Worm (Caenorhabditis elegans) whole organism, L4 larva: ENCODE data around the gene Y116A8C.27.

ENCODE experiments used
- F37D6.2 ChIP-seq: sonication (generic microtip); optimal IDR thresholded peaks from 2 replicates; lab custom pipeline; 2016; ENCODE audit warnings: mild to moderate bottlenecking, missing genetic modification characterization, missing compliant biosample characterization
- F44E2.7 ChIP-seq: fragments of 200-800 bp; sonication (Bioruptor generic); IDR thresholded peaks from 2 replicates; pipeline ENCODE4 v2.1.2; 2022; ENCODE audit warnings: missing genetic modification characterization, missing compliant biosample characterization
- T20F7.1 ChIP-seq: fragments of 200-800 bp; sonication (Bioruptor generic); optimal IDR thresholded peaks from 2 replicates; lab custom pipeline; 2018; ENCODE audit warnings: mild to moderate bottlenecking, missing genetic modification characterization, missing compliant biosample characterization
- ZK546.5 ChIP-seq, 2 experiments: sonication (generic microtip); optimal IDR thresholded peaks; 2 replicates each; lab custom pipeline; 2017; ENCODE audit warnings: missing biosample characterization in 2 of 2, missing genetic modification characterization in 2 of 2
- cey-2 ChIP-seq: sonication (generic microtip); optimal IDR thresholded peaks from 3 replicates; lab custom pipeline; 2017; ENCODE audit warnings: missing genetic modification characterization, mild to moderate bottlenecking, missing compliant biosample characterization, antibody characterized with exemption, borderline replicate concordance; ENCODE audit not compliant: insufficient read depth
- daf-12 ChIP-seq: fragments of 150-350 bp; optimal IDR thresholded peaks from 2 replicates; lab custom pipeline; 2014; ENCODE audit warnings: missing biosample characterization, missing genetic modification reagents, missing genetic modification characterization
- fkh-10 ChIP-seq: fragments of 150-350 bp; optimal IDR thresholded peaks from 2 replicates; lab custom pipeline; 2014; ENCODE audit warnings: missing biosample characterization, missing genetic modification reagents, missing genetic modification characterization
- fos-1 ChIP-seq: fragments of 150-350 bp; optimal IDR thresholded peaks from 2 replicates; lab custom pipeline; 2014; ENCODE audit warnings: missing biosample characterization, missing genetic modification characterization
- jun-1 ChIP-seq: fragments of 150-350 bp; optimal IDR thresholded peaks from 2 replicates; lab custom pipeline; 2014; ENCODE audit warnings: missing biosample characterization, missing genetic modification reagents, missing genetic modification characterization
- nhr-237 ChIP-seq: sonication (generic microtip); optimal IDR thresholded peaks from 2 replicates; lab custom pipeline; 2017; ENCODE audit warnings: missing biosample characterization, missing genetic modification characterization
- php-3 ChIP-seq: fragments of 200-800 bp; sonication (Bioruptor generic); IDR thresholded peaks from 2 replicates; pipeline ENCODE4 v1.3.6; 2022; ENCODE audit warnings: missing genetic modification reagents, missing genetic modification characterization, missing compliant biosample characterization
- unc-130 ChIP-seq: sonication (generic microtip); optimal IDR thresholded peaks from 2 replicates; lab custom pipeline; 2016; ENCODE audit warnings: missing genetic modification reagents, missing genetic modification characterization, missing compliant biosample characterization
- unc-62 ChIP-seq, 3 experiments: fragments of 150-350 bp in 1 of 3; sonication (generic microtip); optimal IDR thresholded peaks in 2 of 3; peaks in 1 of 3; 1 replicate in 1 of 3; 2 replicates in 2 of 3; lab custom pipeline; 2014 to 2017; ENCODE audit warnings: missing biosample characterization in 3 of 3, missing genetic modification characterization in 3 of 3, missing genetic modification reagents in 3 of 3, missing genotype in 1 of 3

DNA sequence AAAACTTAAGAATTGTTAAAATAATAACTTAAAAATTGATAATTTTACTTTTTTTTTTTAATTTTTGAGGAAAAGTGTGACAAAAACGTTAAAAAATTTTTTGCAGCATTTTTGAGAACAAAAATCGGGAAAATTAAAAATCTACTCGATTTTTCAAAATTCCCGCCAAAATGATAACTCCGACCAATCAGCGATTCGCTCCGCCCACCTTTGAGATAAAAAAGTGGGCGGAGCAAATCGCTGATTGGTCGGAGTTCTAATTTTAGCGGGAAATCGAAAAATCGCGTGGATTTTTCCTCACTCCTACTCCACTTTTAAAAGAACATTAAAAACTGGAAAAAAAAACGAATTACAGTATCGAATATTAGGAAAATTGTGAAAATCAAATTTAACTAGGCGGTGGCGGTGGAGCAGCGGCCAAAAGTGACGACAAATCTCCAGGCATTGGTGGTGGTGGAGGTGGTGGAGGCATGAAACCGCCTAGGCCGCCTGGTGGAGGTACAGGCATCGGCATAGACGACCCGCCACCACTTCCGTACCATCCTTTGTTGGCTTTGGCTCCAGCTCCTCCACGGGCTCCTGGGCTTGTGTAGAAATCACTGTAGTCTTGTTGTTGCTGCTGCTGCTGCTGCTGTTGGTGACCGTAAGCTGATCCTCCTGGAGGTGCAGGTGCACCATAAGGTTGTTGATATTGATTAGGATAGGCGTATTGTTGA lies 8.2 kb upstream of the Y116A8C.27 start:
- TF ChIP-seq daf-12 (no peak), F37D6.2 (tag; lab: Kevin White, UChicago) (no peak), fkh-10 (no peak), unc-130 (GFP tag; lab: Kevin White, UChicago) (no peak), cey-2 (no peak), fos-1 (tag; lab: Kevin White, UChicago) (no peak), ZK546.5 (tag; optimal IDR thresholded peaks at IDR 0.05; lab: Kevin White, UChicago) (no peak), T20F7.1 (GFP tag; lab: Kevin White, UChicago) (no peak), F44E2.7 (GFP tag; lab: Robert Waterston, UW) (no peak), nhr-237 (tag; lab: Kevin White, UChicago) (no peak), php-3 (GFP tag; lab: Robert Waterston, UW) (no peak), jun-1 (no peak), unc-62 (GFP tag; optimal IDR thresholded peaks at IDR 0.05 in 1 of 2; lab: Kevin White, UChicago) (no peak), unc-62 (tag; optimal IDR thresholded peaks at IDR 0.05; lab: Kevin White, UChicago) (no peak)
